Worm (Caenorhabditis elegans) whole organism, L4 larva: ENCODE measurements around the gene C08E8.4.

ENCODE experiments used
- fos-1 ChIP-seq: fragments of 150-350 bp; optimal IDR thresholded peaks from 2 replicates; lab custom pipeline; 2014; ENCODE audit warnings: missing biosample characterization, missing genetic modification characterization
- lsy-2 ChIP-seq, 2 experiments: fragments of 150-350 bp in 1 of 2; sonication (generic microtip) in 1 of 2; optimal IDR thresholded peaks; 2 replicates each; lab custom pipeline; 2014 to 2017; ENCODE audit warnings: missing biosample characterization in 2 of 2, missing genetic modification characterization in 2 of 2
- mep-1 ChIP-seq: fragments of 150-350 bp; sonication (generic microtip); optimal IDR thresholded peaks from 3 replicates; lab custom pipeline; 2014; ENCODE audit warnings: missing biosample characterization, missing genetic modification characterization
- nhr-11 ChIP-seq: fragments of 150-350 bp; optimal IDR thresholded peaks from 2 replicates; lab custom pipeline; 2014; ENCODE audit warnings: missing biosample characterization, missing genetic modification characterization
- pqm-1 ChIP-seq: sonication (generic microtip); optimal IDR thresholded peaks from 2 replicates; lab custom pipeline; 2017; ENCODE audit warnings: missing biosample characterization, missing genetic modification characterization
- skn-1 ChIP-seq: fragments of 150-350 bp; optimal IDR thresholded peaks from 2 replicates; lab custom pipeline; 2014; ENCODE audit warnings: missing biosample characterization, missing genetic modification characterization

- TF ChIP-seq lsy-2 (tag; optimal IDR thresholded peaks at IDR 0.05; lab: Kevin White, UChicago) (no peak), mep-1 (tag; lab: Kevin White, UChicago) (no peak), skn-1 (tag; lab: Kevin White, UChicago) (no peak), fos-1 (no peak), pqm-1 (no peak), nhr-11 (no peak)
Observed at ce11 chrV:18382590-18382989, 10.9 kb downstream of the C08E8.4 start, which contains the start of gene nhr-288.
